Worm (Caenorhabditis elegans) whole organism, L1 larva: ENCODE results near the gene C37H5.14.

ENCODE experiments used
- C16A3.4 ChIP-seq: fragments of 150-350 bp; optimal IDR thresholded peaks from 2 replicates; lab custom pipeline; 2014; ENCODE audit warnings: missing biosample characterization, missing genetic modification characterization
- aha-1 ChIP-seq: fragments of 150-350 bp; optimal IDR thresholded peaks from 2 replicates; lab custom pipeline; 2014; ENCODE audit warnings: missing biosample characterization, missing genetic modification characterization
- ceh-63 ChIP-seq: fragments of 200-800 bp; sonication (Bioruptor generic); optimal IDR thresholded peaks from 2 replicates; lab custom pipeline; 2018; ENCODE audit warnings: mild to moderate bottlenecking, missing genetic modification characterization, missing compliant biosample characterization
- ceh-88 ChIP-seq: fragments of 200-800 bp; sonication (Bioruptor generic); IDR thresholded peaks from 2 replicates; pipeline ENCODE4 v1.3.6; 2022; ENCODE audit warnings: missing genetic modification characterization, missing compliant biosample characterization
- dsc-1 ChIP-seq: sonication (generic microtip); optimal IDR thresholded peaks from 2 replicates; lab custom pipeline; 2016; ENCODE audit warnings: mild to moderate bottlenecking, missing genetic modification characterization, missing compliant biosample characterization
- efl-1 ChIP-seq, 4 experiments: fragments of 150-350 bp; optimal IDR thresholded peaks in 3 of 4; peaks in 1 of 4; 1 replicate in 1 of 4; 2 replicates in 3 of 4; lab custom pipeline; 2014; ENCODE audit warnings: missing biosample characterization in 2 of 4, missing genetic modification characterization in 2 of 4, missing genetic modification reagents in 2 of 4
- elt-2 ChIP-seq: sonication (generic microtip); optimal IDR thresholded peaks from 2 replicates; lab custom pipeline; 2016; ENCODE audit warnings: missing genetic modification characterization, mild to moderate bottlenecking, inconsistent platforms, missing compliant biosample characterization, missing genetic modification reagents
- elt-3 ChIP-seq, 6 experiments: fragments of 150-350 bp in 1 of 6; sonication (generic microtip); optimal IDR thresholded peaks; 2 replicates each; lab custom pipeline; 2017 to 2018; ENCODE audit warnings: missing biosample characterization in 6 of 6, missing genetic modification characterization in 6 of 6, inconsistent platforms in 1 of 6
- ets-5 ChIP-seq: fragments of 200-800 bp; sonication (Bioruptor generic); IDR thresholded peaks from 2 replicates; pipeline ENCODE4 v1.3.6; 2022; ENCODE audit warnings: missing genetic modification characterization, missing compliant biosample characterization
- fkh-4 ChIP-seq: sonication (generic microtip); optimal IDR thresholded peaks from 2 replicates; lab custom pipeline; 2016; ENCODE audit warnings: missing compliant biosample characterization, missing genetic modification characterization, borderline replicate concordance
- fkh-8 ChIP-seq: sonication (generic microtip); optimal IDR thresholded peaks from 2 replicates; lab custom pipeline; 2016; ENCODE audit warnings: mild to moderate bottlenecking, missing genetic modification characterization, missing compliant biosample characterization
- hlh-4 ChIP-seq: sonication (generic microtip); optimal IDR thresholded peaks from 2 replicates; lab custom pipeline; 2016; ENCODE audit warnings: mild to moderate bottlenecking, missing genetic modification characterization, missing compliant biosample characterization
- irx-1 ChIP-seq: sonication (generic microtip); optimal IDR thresholded peaks from 2 replicates; lab custom pipeline; 2016; ENCODE audit warnings: missing genetic modification characterization, missing compliant biosample characterization
- isw-1 ChIP-seq: fragments of 200-800 bp; sonication (Bioruptor generic); IDR thresholded peaks from 2 replicates; pipeline ENCODE4 v1.3.6; 2022; ENCODE audit warnings: missing genetic modification characterization, missing compliant biosample characterization
- jun-1 ChIP-seq: fragments of 150-350 bp; optimal IDR thresholded peaks from 2 replicates; lab custom pipeline; 2014; ENCODE audit warnings: missing biosample characterization, missing genetic modification reagents, missing genetic modification characterization
- lin-14 ChIP-seq: fragments of 200-800 bp; sonication (Bioruptor generic); optimal IDR thresholded peaks from 2 replicates; lab custom pipeline; 2018; ENCODE audit warnings: mild to moderate bottlenecking, missing genetic modification characterization, moderate library complexity, missing compliant biosample characterization
- lin-39 ChIP-seq: fragments of 150-350 bp; optimal IDR thresholded peaks from 2 replicates; lab custom pipeline; 2014; ENCODE audit warnings: missing biosample characterization, missing genetic modification reagents, missing genetic modification characterization
- mab-9 ChIP-seq: fragments of 200-800 bp; sonication (Bioruptor generic); IDR thresholded peaks from 2 replicates; pipeline ENCODE4 v1.3.6; 2022; ENCODE audit warnings: missing genetic modification reagents, missing genetic modification characterization, missing compliant biosample characterization
- nhr-11 ChIP-seq: fragments of 150-350 bp; optimal IDR thresholded peaks from 2 replicates; lab custom pipeline; 2014; ENCODE audit warnings: missing biosample characterization, missing genetic modification characterization
- nhr-12 ChIP-seq: sonication (generic microtip); optimal IDR thresholded peaks from 2 replicates; lab custom pipeline; 2017; ENCODE audit warnings: missing biosample characterization, missing genetic modification characterization
- nhr-20 ChIP-seq: sonication (generic microtip); optimal IDR thresholded peaks from 2 replicates; lab custom pipeline; 2016; ENCODE audit warnings: mild to moderate bottlenecking, missing genetic modification characterization, missing compliant biosample characterization
- nhr-47 ChIP-seq: sonication (generic microtip); optimal IDR thresholded peaks from 2 replicates; lab custom pipeline; 2016; ENCODE audit warnings: mild to moderate bottlenecking, missing genetic modification characterization, moderate library complexity, missing compliant biosample characterization
- nhr-71 ChIP-seq: sonication (generic microtip); optimal IDR thresholded peaks from 2 replicates; lab custom pipeline; 2016; ENCODE audit warnings: mild to moderate bottlenecking, missing genetic modification characterization, moderate library complexity, missing compliant biosample characterization
- nhr-84 ChIP-seq: sonication (generic microtip); optimal IDR thresholded peaks from 2 replicates; lab custom pipeline; 2017; ENCODE audit warnings: missing biosample characterization, missing genetic modification characterization
- pax-3 ChIP-seq: fragments of 200-800 bp; sonication (Bioruptor generic); optimal IDR thresholded peaks from 2 replicates; lab custom pipeline; 2018; ENCODE audit warnings: mild to moderate bottlenecking, missing genetic modification characterization, moderate library complexity, missing compliant biosample characterization
- pqm-1 ChIP-seq: sonication (generic microtip); optimal IDR thresholded peaks from 3 replicates; lab custom pipeline; 2017; ENCODE audit warnings: missing biosample characterization, missing genetic modification characterization
- snpc-4 ChIP-seq: fragments of 150-350 bp; optimal IDR thresholded peaks from 2 replicates; lab custom pipeline; 2014; ENCODE audit warnings: missing biosample characterization, missing genetic modification characterization
- swsn-7 ChIP-seq: sonication (generic microtip); optimal IDR thresholded peaks from 2 replicates; lab custom pipeline; 2016; ENCODE audit warnings: missing genetic modification characterization, missing compliant biosample characterization
- unc-98 ChIP-seq: fragments of 200-800 bp; sonication (Bioruptor generic); IDR thresholded peaks from 2 replicates; pipeline ENCODE4 v1.3.6; 2022; ENCODE audit warnings: missing genetic modification characterization, missing compliant biosample characterization
- ztf-4 ChIP-seq: fragments of 150-350 bp; optimal IDR thresholded peaks from 2 replicates; lab custom pipeline; 2014; ENCODE audit warnings: missing biosample characterization, missing genetic modification characterization

Gene C37H5.14

DNA sequence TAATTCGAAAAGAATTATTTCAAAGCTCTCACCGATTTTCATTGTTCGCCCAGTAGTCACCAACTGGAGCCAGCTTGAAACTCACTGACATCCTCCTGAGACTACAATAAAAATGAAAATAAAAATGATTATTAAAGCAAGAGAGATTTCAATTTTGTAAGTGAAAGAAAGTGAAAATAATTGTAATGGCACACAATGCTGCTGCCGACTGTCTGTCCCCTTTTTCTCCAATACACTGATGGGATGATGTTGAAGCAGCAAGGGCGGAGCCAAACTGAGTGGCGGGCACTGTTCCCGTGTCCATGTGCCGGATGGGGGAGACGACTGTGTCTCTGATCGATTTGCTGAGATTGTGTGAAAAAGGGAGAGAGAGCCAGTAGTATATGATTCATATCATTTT is at the start of gene C37H5.14:
Gene C37H5.14 (minus strand): TSS at position 101 of the 400 bp plus-strand sequence.
- TF ChIP-seq efl-1 (optimal IDR thresholded peaks at IDR 0.05; lab: Kevin White, UChicago): no peak
- TF ChIP-seq efl-1 (GFP tag; optimal IDR thresholded peaks at IDR 0.05 in 1 of 2; lab: Kevin White, UChicago): peak in 1 of 2 experiments; percentile 47
- TF ChIP-seq mab-9 (GFP tag; lab: Robert Waterston, UW): no peak
- TF ChIP-seq, all 84 proteins: peak for 1

DNA sequence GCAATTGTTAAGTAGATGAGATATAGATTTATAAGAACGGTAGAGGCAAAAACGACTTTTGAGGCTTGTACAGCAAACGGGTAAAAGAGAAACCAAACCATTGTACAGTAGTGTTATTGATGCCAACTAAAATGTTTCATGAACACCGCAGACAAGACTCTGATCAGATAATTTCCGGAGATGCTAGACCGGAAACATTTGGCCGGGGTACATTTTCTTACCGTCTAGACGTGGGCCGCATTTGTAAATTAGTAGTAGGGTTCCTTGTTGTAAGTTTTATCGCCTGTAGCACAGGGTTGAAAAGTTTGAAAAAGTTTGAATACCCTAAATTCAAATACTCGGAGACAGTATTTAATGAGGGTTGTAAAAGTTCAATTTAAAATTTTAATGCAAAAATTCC is 47.2 kb upstream of the C37H5.14 start, which contains the start of gene str-32:
Gene str-32 (minus strand): TSS at position 101 of the 400 bp plus-strand sequence.
- TF ChIP-seq nhr-84 (tag; lab: Kevin White, UChicago) (no peak), nhr-47 (tag; lab: Kevin White, UChicago) (no peak), snpc-4 (tag; lab: Kevin White, UChicago) (no peak), irx-1 (tag; lab: Kevin White, UChicago) (no peak), C16A3.4 (tag; lab: Kevin White, UChicago) (no peak), ets-5 (no peak), ceh-88 (no peak), pqm-1 (no peak), isw-1 (no peak), fkh-8 (no peak), ztf-4 (no peak), lin-39 (tag; lab: Kevin White, UChicago) (no peak), lin-14 (no peak)

DNA sequence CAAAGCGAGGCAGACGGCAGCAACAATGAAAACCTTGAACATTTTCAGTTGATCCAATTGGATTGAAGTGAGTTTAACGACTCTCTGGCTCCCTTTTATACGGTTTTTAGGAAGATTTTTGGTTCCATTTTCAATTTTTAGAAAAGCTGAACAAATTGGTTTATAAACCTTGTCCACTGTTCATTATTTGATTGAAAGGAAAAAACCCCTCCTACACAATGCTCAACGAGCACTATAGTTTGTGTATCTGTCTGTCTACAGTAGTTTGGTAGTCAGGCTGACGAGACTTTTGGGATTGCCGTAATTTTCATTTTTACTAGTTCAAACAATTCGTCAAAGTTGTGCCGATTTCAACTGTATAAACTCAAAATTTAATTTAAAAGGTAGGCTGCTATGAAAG is 45.1 kb upstream of the C37H5.14 start, which contains the start of gene T19H12.15:
Gene T19H12.15 (minus strand): TSS at position 101 of the 400 bp plus-strand sequence.
- TF ChIP-seq C16A3.4 (tag; lab: Kevin White, UChicago) (no peak), swsn-7 (tag; lab: Kevin White, UChicago) (no peak)

DNA sequence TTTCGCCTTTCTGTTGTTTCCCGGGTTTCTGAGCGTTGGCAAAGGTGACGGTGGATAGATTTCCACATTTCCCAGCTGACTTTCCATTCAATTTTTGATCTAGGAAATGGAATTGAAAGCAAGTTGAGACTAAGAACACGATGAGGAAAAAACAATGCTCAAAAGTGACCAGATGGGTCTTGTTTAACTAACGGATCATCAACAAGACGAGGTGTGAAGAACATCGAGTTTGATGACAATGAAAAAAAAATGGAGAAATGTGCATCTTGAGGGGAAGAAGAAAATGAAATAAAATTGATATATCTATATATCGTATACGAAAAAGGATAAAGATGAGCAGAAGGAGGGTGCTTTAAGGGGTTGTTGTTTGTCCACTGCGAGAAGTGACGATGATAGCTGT is 43.4 kb upstream of the C37H5.14 start, which contains the start of gene T19H12.6:
Gene T19H12.6 (minus strand): TSS at position 101 of the 400 bp plus-strand sequence.
- TF ChIP-seq aha-1 (tag; lab: Kevin White, UChicago) (no peak), jun-1 (tag; lab: Kevin White, UChicago) (no peak), ceh-63 (GFP tag; lab: Kevin White, UChicago) (no peak), nhr-71 (tag; lab: Kevin White, UChicago) (no peak), elt-2 (tag; lab: Kevin White, UChicago) (no peak)

DNA sequence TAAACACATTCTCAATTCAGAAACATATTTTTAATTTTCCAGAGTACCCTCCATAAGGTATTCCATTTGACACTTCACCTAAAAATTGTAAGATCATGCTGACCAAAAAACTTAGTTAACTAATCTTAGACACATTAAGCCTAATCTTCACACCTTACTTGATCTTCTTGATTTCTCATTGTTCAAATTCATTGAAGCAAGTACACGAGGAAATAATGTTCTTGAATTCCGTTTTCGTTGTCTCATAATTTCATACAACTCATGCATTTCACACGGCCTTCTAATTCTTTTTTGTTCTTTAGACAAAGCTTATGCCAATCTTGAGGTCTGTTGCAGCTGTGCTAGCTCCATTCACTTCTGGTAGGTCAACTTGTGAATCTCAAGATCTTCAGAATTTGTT is 37.8 kb upstream of the C37H5.14 start, which contains the start of gene srd-33:
Gene srd-33 (plus strand): TSS at position 301 of the 400 bp plus-strand sequence.
- no peak for TF ChIP-seq nhr-47 (tag; lab: Kevin White, UChicago)
- no peak for TF ChIP-seq pax-3 (tag; lab: Kevin White, UChicago)
- TF ChIP-seq lin-39 (tag; lab: Kevin White, UChicago): no peak
- TF ChIP-seq snpc-4 (tag; lab: Kevin White, UChicago): no peak
- no peak for TF ChIP-seq jun-1 (tag; lab: Kevin White, UChicago)
- no peak for TF ChIP-seq hlh-4 (tag; lab: Kevin White, UChicago)

DNA sequence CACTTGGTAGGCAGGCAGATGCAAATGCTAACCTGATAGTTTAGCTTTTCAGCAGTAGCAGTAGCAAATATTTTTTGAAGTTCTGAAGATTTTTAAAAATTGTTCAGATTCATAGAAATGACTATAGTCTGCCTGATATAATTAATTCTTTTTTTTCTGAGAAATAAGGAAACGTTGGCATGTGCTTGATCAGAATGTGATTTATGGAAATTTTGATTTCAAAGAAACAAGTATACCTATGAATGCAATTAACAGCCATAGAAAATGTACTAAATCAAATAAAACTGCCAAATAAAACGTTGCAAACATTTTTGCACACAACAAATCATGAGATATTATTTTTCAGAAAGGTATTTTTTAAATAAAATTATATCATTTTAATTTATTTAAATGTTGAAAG is 36.5 kb upstream of the C37H5.14 start:
- TF ChIP-seq nhr-71 (tag; lab: Kevin White, UChicago) (peak; percentile 52), nhr-47 (tag; lab: Kevin White, UChicago) (peak; percentile 49), nhr-20 (tag; lab: Kevin White, UChicago) (peak; percentile 11), nhr-12 (tag; lab: Kevin White, UChicago) (no peak), lin-14 (peak; percentile 44), hlh-4 (tag; lab: Kevin White, UChicago) (peak; percentile 73), unc-98 (GFP tag; lab: Robert Waterston, UW) (no peak), nhr-11 (tag; lab: Kevin White, UChicago) (peak; percentile 68), fkh-8 (peak; percentile 58)

DNA sequence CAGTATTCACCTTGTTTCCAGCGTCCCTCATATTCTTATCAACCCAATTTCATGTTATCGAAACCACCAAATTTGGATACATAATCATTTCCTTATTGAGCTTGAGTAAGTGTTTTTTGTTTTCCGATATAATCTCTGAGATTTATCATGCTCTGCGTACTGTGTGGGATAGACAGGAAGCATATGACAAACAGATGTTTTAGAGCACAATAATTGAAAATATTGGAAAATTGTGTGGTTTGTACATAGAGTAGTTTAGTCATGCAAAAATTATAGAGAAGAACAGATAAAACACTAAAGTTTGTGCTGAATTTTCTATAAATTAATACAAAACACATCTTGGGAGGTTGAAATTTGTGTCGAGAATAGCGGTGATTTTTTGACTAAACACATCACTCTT is 34.5 kb upstream of the C37H5.14 start:
- peak; percentile 94 for TF ChIP-seq dsc-1 (tag; lab: Kevin White, UChicago)
- no peak for TF ChIP-seq elt-3 (tag; optimal IDR thresholded peaks at IDR 0.05; lab: Kevin White, UChicago)
- TF ChIP-seq fkh-4 (tag; lab: Kevin White, UChicago): peak; percentile 77
